Fruit fly (Drosophila melanogaster): Measurements from ENCODE around the gene gnu.

The gnu gene

dm6 chr3L:14782626-14783362 is 20.4 kb downstream of the gnu start (continued):
- peak; percentile 41 for TF ChIP-seq sens (GFP tag)
- TF ChIP-seq NC2β (GFP tag; optimal IDR thresholded peaks at IDR 0.05): no peak
- TF ChIP-seq CG11695 (GFP tag; IDR thresholded peaks at IDR 0.05): 0 out of 3 replicates have a peak, but pooled peaks have one; percentile 18
- no peak for TF ChIP-seq grn (GFP tag; optimal IDR thresholded peaks at IDR 0.05)
- no peak for TF ChIP-seq CG11085 (GFP tag; IDR thresholded peaks at IDR 0.05)
- TF ChIP-seq CG8290 (GFP tag; optimal IDR thresholded peaks at IDR 0.05): no peak
- TF ChIP-seq CG8290 (tag; optimal IDR thresholded peaks at IDR 0.05): no peak
- TF ChIP-seq CG2116 (GFP tag; optimal IDR thresholded peaks at IDR 0.05): no peak
- TF ChIP-seq dm (GFP tag; optimal IDR thresholded peaks at IDR 0.05): no peak
- no peak for TF ChIP-seq CG32532 (GFP tag; IDR thresholded peaks at IDR 0.05)

- TF ChIP-seq CG4820 (GFP tag; optimal IDR thresholded peaks at IDR 0.05) (no peak), CG6791 (GFP tag; IDR thresholded peaks at IDR 0.05; ENCODE audit: partially characterized antibody) (no peak), repo (GFP tag; optimal IDR thresholded peaks at IDR 0.05) (no peak), CG14710 (tag; optimal IDR thresholded peaks at IDR 0.05) (no peak), CG12071 (GFP tag; optimal IDR thresholded peaks at IDR 0.05) (no peak), zf30C (GFP tag; optimal IDR thresholded peaks at IDR 0.05) (no peak), CG3995 (GFP tag; optimal IDR thresholded peaks at IDR 0.05) (no peak), CG17361 (GFP tag; IDR thresholded peaks at IDR 0.05) (no peak; the same call in 2 of the 3 replicates), CG7372 (GFP tag; IDR thresholded peaks at IDR 0.05) (no peak), CG30020 (tag; optimal IDR thresholded peaks at IDR 0.05) (no peak), Dll (GFP tag; IDR thresholded peaks at IDR 0.05; ENCODE audit: partially characterized antibody) (no peak), CG31224 (GFP tag; IDR thresholded peaks at IDR 0.05) (no peak), Hr51 (GFP tag; optimal IDR thresholded peaks at IDR 0.05) (no peak), Asciz (GFP tag; optimal IDR thresholded peaks at IDR 0.05) (no peak), Ptx1 (GFP tag; IDR thresholded peaks at IDR 0.05) (0 out of 2 replicates have a peak, but pooled peaks have one; percentile 4), CG18599 (GFP tag; optimal IDR thresholded peaks at IDR 0.05) (no peak), otp (GFP tag; IDR thresholded peaks at IDR 0.05) (no peak), Stat92E (GFP tag; optimal IDR thresholded peaks at IDR 0.05) (no peak), dpn (GFP tag; optimal IDR thresholded peaks at IDR 0.05) (no peak), Myb (GFP tag; optimal IDR thresholded peaks at IDR 0.05) (no peak), CG12104 (GFP tag; optimal IDR thresholded peaks at IDR 0.05) (peak; percentile 43), ap (GFP tag; IDR thresholded peaks at IDR 0.05) (no peak), pum (GFP tag; optimal IDR thresholded peaks at IDR 0.05) (no peak), lilli (GFP tag; optimal IDR thresholded peaks at IDR 0.05) (no peak), CG4282 (GFP tag; optimal IDR thresholded peaks at IDR 0.05) (no peak), Hsf (GFP tag; optimal IDR thresholded peaks at IDR 0.05) (no peak), CG15479 (GFP tag; optimal IDR thresholded peaks at IDR 0.05) (no peak), zen2 (GFP tag; IDR thresholded peaks at IDR 0.05; ENCODE audit: partially characterized antibody) (no peak), tll (GFP tag; optimal IDR thresholded peaks at IDR 0.05) (no peak), ase (GFP tag; IDR thresholded peaks at IDR 0.05) (no peak), CG1529 (GFP tag; optimal IDR thresholded peaks at IDR 0.05) (no peak), CoRest (tag; optimal IDR thresholded peaks at IDR 0.05) (peak; percentile 32), Gug (GFP tag; IDR thresholded peaks at IDR 0.05) (no peak), CG2199 (GFP tag; IDR thresholded peaks at IDR 0.05) (0 out of 3 replicates have a peak, but pooled peaks have one; percentile 15), Blimp-1 (GFP tag; optimal IDR thresholded peaks at IDR 0.05) (no peak), Fer1 (GFP tag; optimal IDR thresholded peaks at IDR 0.05) (no peak), grn (GFP tag; optimal IDR thresholded peaks at IDR 0.05) (no peak), CG10959 (GFP tag; IDR thresholded peaks at IDR 0.05) (no peak), Dp (GFP tag; optimal IDR thresholded peaks at IDR 0.05) (no peak), Hr3 (GFP tag; optimal IDR thresholded peaks at IDR 0.05) (no peak)
These were observed 21.3 kb downstream of the gnu start for dm6 chr3L:14781863-14782218.

Data from whole organism, embryonic.